Worm (Caenorhabditis elegans) whole organism, young adult: Measurements from ENCODE around the gene Y6E2A.4.

Experiments used
- B0019.2 ChIP-seq: fragments of 200-800 bp; sonication (Bioruptor generic); conservative IDR thresholded peaks from 2 replicates; pipeline ENCODE4 v1.3.6; 2022; ENCODE audit warnings: missing genetic modification reagents, missing genetic modification characterization, missing compliant biosample characterization
- B0261.1 ChIP-seq: sonication (generic microtip); optimal IDR thresholded peaks from 2 replicates; lab custom pipeline; 2016; ENCODE audit warnings: mild to moderate bottlenecking, missing genetic modification characterization, moderate library complexity, missing compliant biosample characterization
- C17E4.6 ChIP-seq: fragments of 200-800 bp; sonication (Bioruptor generic); IDR thresholded peaks from 2 replicates; pipeline ENCODE4 v1.3.6; 2022; ENCODE audit warnings: missing genetic modification reagents, missing genetic modification characterization, missing compliant biosample characterization
- F10E7.11 ChIP-seq: sonication (generic microtip); optimal IDR thresholded peaks from 2 replicates; lab custom pipeline; 2017; ENCODE audit warnings: mild to moderate bottlenecking, missing genetic modification characterization, moderate library complexity, missing compliant biosample characterization
- F22D6.2 ChIP-seq: sonication (generic microtip); optimal IDR thresholded peaks from 2 replicates; lab custom pipeline; 2016; ENCODE audit warnings: mild to moderate bottlenecking, missing genetic modification characterization, missing compliant biosample characterization
- F39B2.1 ChIP-seq: fragments of 200-800 bp; sonication (Bioruptor generic); IDR thresholded peaks from 2 replicates; pipeline ENCODE4 v1.3.6; 2022; ENCODE audit warnings: missing genetic modification reagents, missing genetic modification characterization, missing compliant biosample characterization
- F49E8.2 ChIP-seq: sonication (generic microtip); optimal IDR thresholded peaks from 3 replicates; lab custom pipeline; 2017; ENCODE audit warnings: missing genetic modification characterization, mild to moderate bottlenecking, missing compliant biosample characterization, antibody characterized with exemption, moderate library complexity; ENCODE audit not compliant: insufficient read depth
- F52B5.7 ChIP-seq: sonication (generic microtip); optimal IDR thresholded peaks from 2 replicates; lab custom pipeline; 2016; ENCODE audit warnings: mild to moderate bottlenecking, missing genetic modification characterization, missing compliant biosample characterization
- F57A8.1 ChIP-seq: fragments of 200-800 bp; sonication (Bioruptor generic); optimal IDR thresholded peaks from 2 replicates; lab custom pipeline; 2018; ENCODE audit warnings: mild to moderate bottlenecking, missing genetic modification characterization, moderate library complexity, missing compliant biosample characterization
- F57C9.4 ChIP-seq: sonication (generic microtip); optimal IDR thresholded peaks from 2 replicates; lab custom pipeline; 2017; ENCODE audit warnings: mild to moderate bottlenecking, missing genetic modification characterization, missing compliant biosample characterization
- Y53G8AR.9 ChIP-seq: fragments of 200-800 bp; sonication (Bioruptor generic); conservative IDR thresholded peaks from 2 replicates; pipeline ENCODE4 v1.3.6; 2022; ENCODE audit warnings: missing genetic modification reagents, missing genetic modification characterization, missing compliant biosample characterization
- Y95B8A.8 ChIP-seq: fragments of 200-800 bp; sonication (Bioruptor generic); IDR thresholded peaks from 2 replicates; pipeline ENCODE4 v1.3.6; 2022; ENCODE audit warnings: missing genetic modification reagents, missing genetic modification characterization, missing compliant biosample characterization
- athp-1 ChIP-seq: sonication (generic microtip); optimal IDR thresholded peaks from 2 replicates; lab custom pipeline; 2017; ENCODE audit warnings: mild to moderate bottlenecking, missing genetic modification characterization, missing compliant biosample characterization
- attf-5 ChIP-seq: fragments of 200-800 bp; sonication (Bioruptor generic); optimal IDR thresholded peaks from 2 replicates; lab custom pipeline; 2018; ENCODE audit warnings: mild to moderate bottlenecking, missing genetic modification characterization, missing compliant biosample characterization
- attf-6 ChIP-seq: fragments of 200-800 bp; sonication (Bioruptor generic); IDR thresholded peaks from 2 replicates; pipeline ENCODE4 v1.3.6; 2022; ENCODE audit warnings: missing genetic modification reagents, missing genetic modification characterization, missing compliant biosample characterization
- ccch-3 ChIP-seq: fragments of 200-800 bp; sonication (Bioruptor generic); optimal IDR thresholded peaks from 2 replicates; lab custom pipeline; 2018; ENCODE audit warnings: mild to moderate bottlenecking, missing genetic modification characterization, missing compliant biosample characterization
- cebp-1 ChIP-seq, 2 experiments: fragments of 200-800 bp in 1 of 2; sonication (Bioruptor generic) in 1 of 2; sonication (generic microtip) in 1 of 2; IDR thresholded peaks in 1 of 2; optimal IDR thresholded peaks in 1 of 2; 2 replicates each; pipeline versions ENCODE4 v1.3.6 to Lab custom; 2017 to 2022; ENCODE audit warnings: missing compliant biosample characterization in 2 of 2, missing genetic modification characterization in 2 of 2, mild to moderate bottlenecking in 1 of 2, missing genetic modification reagents in 1 of 2, moderate library complexity in 1 of 2
- cebp-2 ChIP-seq: fragments of 200-800 bp; sonication (Bioruptor generic); IDR thresholded peaks from 2 replicates; pipeline ENCODE4 v1.3.6; 2022; ENCODE audit warnings: missing genetic modification characterization, missing compliant biosample characterization
- ceh-100 ChIP-seq: fragments of 200-800 bp; sonication (Bioruptor generic); IDR thresholded peaks from 2 replicates; pipeline ENCODE4 v1.3.6; 2022; ENCODE audit warnings: missing genetic modification reagents, missing genetic modification characterization, missing compliant biosample characterization
- ceh-58 ChIP-seq: fragments of 200-800 bp; sonication (Bioruptor generic); IDR thresholded peaks from 2 replicates; pipeline ENCODE4 v1.3.6; 2022; ENCODE audit warnings: missing genetic modification characterization, missing compliant biosample characterization
- ceh-91 ChIP-seq: fragments of 200-800 bp; sonication (Bioruptor generic); IDR thresholded peaks from 2 replicates; pipeline ENCODE4 v1.3.6; 2022; ENCODE audit warnings: missing genetic modification reagents, missing genetic modification characterization, missing compliant biosample characterization
- efl-1 ChIP-seq: fragments of 150-350 bp; optimal IDR thresholded peaks from 2 replicates; lab custom pipeline; 2014; ENCODE audit warnings: missing biosample characterization, missing genetic modification reagents, missing genetic modification characterization
- egl-18 ChIP-seq: fragments of 200-800 bp; sonication (Bioruptor generic); IDR thresholded peaks from 2 replicates; pipeline ENCODE4 v1.3.6; 2022; ENCODE audit warnings: missing genetic modification reagents, missing genetic modification characterization, missing compliant biosample characterization
- ets-4 ChIP-seq: fragments of 200-800 bp; sonication (Bioruptor generic); optimal IDR thresholded peaks from 2 replicates; lab custom pipeline; 2018; ENCODE audit warnings: mild to moderate bottlenecking, missing genetic modification characterization, missing compliant biosample characterization
- him-1 ChIP-seq: sonication (generic microtip); optimal IDR thresholded peaks from 2 replicates; lab custom pipeline; 2016; ENCODE audit warnings: missing genotype, missing genetic modification reagents, missing genetic modification characterization, missing compliant biosample characterization
- hlh-12 ChIP-seq: sonication (generic microtip); optimal IDR thresholded peaks from 2 replicates; lab custom pipeline; 2016; ENCODE audit warnings: missing genetic modification characterization, missing compliant biosample characterization
- hmg-1.2 ChIP-seq: fragments of 200-800 bp; sonication (Bioruptor generic); IDR thresholded peaks from 2 replicates; pipeline ENCODE4 v1.3.6; 2022; ENCODE audit warnings: missing genetic modification reagents, missing genetic modification characterization, missing compliant biosample characterization
- lag-1 ChIP-seq: fragments of 200-800 bp; sonication (Bioruptor generic); IDR thresholded peaks from 2 replicates; pipeline ENCODE4 v1.3.6; 2022; ENCODE audit warnings: missing genetic modification reagents, missing genetic modification characterization, missing compliant biosample characterization
- lin-40 ChIP-seq: sonication (generic microtip); optimal IDR thresholded peaks from 2 replicates; lab custom pipeline; 2016; ENCODE audit warnings: missing genetic modification characterization, mild to moderate bottlenecking, missing compliant biosample characterization, missing genotype, missing genetic modification reagents
- lsl-1 ChIP-seq: fragments of 200-800 bp; sonication (Bioruptor generic); optimal IDR thresholded peaks from 2 replicates; lab custom pipeline; 2018; ENCODE audit warnings: mild to moderate bottlenecking, missing genetic modification characterization, moderate library complexity, missing compliant biosample characterization
- nhr-120 ChIP-seq: fragments of 200-800 bp; sonication (Bioruptor generic); IDR thresholded peaks from 2 replicates; pipeline ENCODE4 v1.3.6; 2022; ENCODE audit warnings: missing genetic modification characterization, missing compliant biosample characterization
- pha-4 ChIP-seq: fragments of 150-350 bp; sonication (generic microtip); optimal IDR thresholded peaks from 2 replicates; lab custom pipeline; 2014; ENCODE audit warnings: missing biosample characterization, missing genetic modification reagents, missing genetic modification characterization
- rec-8 ChIP-seq, 2 experiments: sonication (generic microtip); optimal IDR thresholded peaks; 2 replicates each; lab custom pipeline; 2016; ENCODE audit warnings: mild to moderate bottlenecking in 2 of 2, missing genetic modification characterization in 2 of 2, missing genetic modification reagents in 2 of 2, missing genotype in 2 of 2, missing biosample characterization in 1 of 2, missing compliant biosample characterization in 1 of 2, moderate library complexity in 1 of 2
- snpc-4 ChIP-seq, 5 experiments: fragments of 150-350 bp in 1 of 5; sonication (generic microtip) in 4 of 5; optimal IDR thresholded peaks; 2 replicates each; lab custom pipeline; 2014 to 2018; ENCODE audit warnings: missing genetic modification characterization in 5 of 5, missing biosample characterization in 3 of 5, antibody characterized with exemption in 2 of 5, mild to moderate bottlenecking in 2 of 5, missing compliant biosample characterization in 2 of 5, missing genotype in 2 of 5, moderate library complexity in 2 of 5, missing genetic modification reagents in 1 of 5
- tlf-1 ChIP-seq: fragments of 200-800 bp; sonication (Bioruptor generic); optimal IDR thresholded peaks from 2 replicates; lab custom pipeline; 2018; ENCODE audit warnings: mild to moderate bottlenecking, missing genetic modification characterization, missing compliant biosample characterization
- unc-62 ChIP-seq: fragments of 150-350 bp; optimal IDR thresholded peaks from 2 replicates; lab custom pipeline; 2014; ENCODE audit warnings: missing biosample characterization, missing genetic modification reagents, missing genetic modification characterization
- zim-3 ChIP-seq: sonication (generic microtip); optimal IDR thresholded peaks from 2 replicates; lab custom pipeline; 2017; ENCODE audit warnings: mild to moderate bottlenecking, missing genetic modification characterization, moderate library complexity, missing compliant biosample characterization
- ztf-22 ChIP-seq: fragments of 200-800 bp; sonication (Bioruptor generic); optimal IDR thresholded peaks from 2 replicates; lab custom pipeline; 2018; ENCODE audit warnings: mild to moderate bottlenecking, missing genetic modification characterization, moderate library complexity, missing compliant biosample characterization
- ztf-3 ChIP-seq: fragments of 200-800 bp; sonication (Bioruptor generic); optimal IDR thresholded peaks from 2 replicates; lab custom pipeline; 2018; ENCODE audit warnings: mild to moderate bottlenecking, missing genetic modification characterization, missing compliant biosample characterization
- ztf-6 ChIP-seq: fragments of 200-800 bp; sonication (Bioruptor generic); IDR thresholded peaks from 2 replicates; pipeline ENCODE4 v1.3.6; 2022; ENCODE audit warnings: missing genetic modification reagents, missing genetic modification characterization, missing compliant biosample characterization

Gene Y6E2A.4

ce11 chrV:15699799-15700198 is 16.8 kb downstream of the Y6E2A.4 start, which contains the start of gene nhr-199:
TSS of gene nhr-199 (minus strand) at chrV:15699899.
- no peak for TF ChIP-seq lin-40
- TF ChIP-seq ztf-6 (GFP tag; lab: Robert Waterston, UW), result no peak
- no peak for TF ChIP-seq unc-62 (GFP tag; lab: Kevin White, UChicago)
- TF ChIP-seq hmg-1.2, result no peak
- no peak for TF ChIP-seq F49E8.2 (tag; lab: Kevin White, UChicago)
- no peak for TF ChIP-seq zim-3
- TF ChIP-seq Y95B8A.8 (GFP tag; lab: Robert Waterston, UW), result no peak
- TF ChIP-seq ztf-3 (GFP tag; lab: Kevin White, UChicago), result no peak
- TF ChIP-seq F52B5.7 (tag; lab: Kevin White, UChicago), result no peak
- no peak for TF ChIP-seq F10E7.11 (tag; lab: Kevin White, UChicago)
- TF ChIP-seq C17E4.6, result no peak
- no peak for TF ChIP-seq Y53G8AR.9 (GFP tag; lab: Robert Waterston, UW)
- no peak for TF ChIP-seq B0019.2
- no peak for TF ChIP-seq B0261.1 (tag; lab: Kevin White, UChicago)
- no peak for TF ChIP-seq snpc-4 (GFP tag; optimal IDR thresholded peaks at IDR 0.05; lab: Kevin White, UChicago)
- no peak for TF ChIP-seq snpc-4 (tag; optimal IDR thresholded peaks at IDR 0.05; lab: Kevin White, UChicago)
- no peak for TF ChIP-seq hlh-12 (tag; lab: Kevin White, UChicago)
- TF ChIP-seq ztf-22, result no peak

ce11 chrV:15698099-15698498 is 18.5 kb downstream of the Y6E2A.4 start, which contains the start of gene srx-29:
TSS of gene srx-29 (minus strand) at chrV:15698199.
- no peak for TF ChIP-seq F52B5.7 (tag; lab: Kevin White, UChicago)
- TF ChIP-seq athp-1 (tag; lab: Kevin White, UChicago), result no peak
- TF ChIP-seq tlf-1 (GFP tag; lab: Kevin White, UChicago), result no peak
- no peak for TF ChIP-seq ceh-91 (GFP tag; lab: Robert Waterston, UW)
- TF ChIP-seq hmg-1.2, result no peak
- no peak for TF ChIP-seq ceh-100 (GFP tag; lab: Robert Waterston, UW)
- no peak for TF ChIP-seq egl-18 (GFP tag; lab: Robert Waterston, UW)
- TF ChIP-seq cebp-1 (GFP tag; IDR thresholded peaks at IDR 0.05; lab: Robert Waterston, UW), result no peak
- no peak for TF ChIP-seq cebp-1 (tag; optimal IDR thresholded peaks at IDR 0.05; lab: Kevin White, UChicago)
- TF ChIP-seq him-1 (tag; lab: Kevin White, UChicago), result no peak
- no peak for TF ChIP-seq unc-62 (GFP tag; lab: Kevin White, UChicago)
- TF ChIP-seq rec-8 (tag; optimal IDR thresholded peaks at IDR 0.05; lab: Kevin White, UChicago), result no peak
- TF ChIP-seq F49E8.2 (tag; lab: Kevin White, UChicago), result no peak
- no peak for TF ChIP-seq attf-5 (GFP tag; lab: Kevin White, UChicago)
- no peak for TF ChIP-seq pha-4
- TF ChIP-seq cebp-2 (GFP tag; lab: Robert Waterston, UW), result no peak

ce11 chrV:15693682-15694081 is 22.9 kb downstream of the Y6E2A.4 start, which contains the start of gene nhr-198:
TSS of gene nhr-198 (plus strand) at chrV:15693994.
- TF ChIP-seq lsl-1 (no peak), nhr-120 (no peak), F22D6.2 (tag; lab: Kevin White, UChicago) (no peak), efl-1 (no peak), B0261.1 (tag; lab: Kevin White, UChicago) (no peak), F57C9.4 (tag; lab: Kevin White, UChicago) (no peak), ets-4 (GFP tag; lab: Kevin White, UChicago) (no peak), attf-6 (GFP tag; lab: Robert Waterston, UW) (no peak), lag-1 (GFP tag; lab: Robert Waterston, UW) (no peak), ccch-3 (GFP tag; lab: Kevin White, UChicago) (no peak), rec-8 (tag; optimal IDR thresholded peaks at IDR 0.05; lab: Kevin White, UChicago) (no peak), F39B2.1 (no peak), ceh-58 (no peak), ceh-100 (GFP tag; lab: Robert Waterston, UW) (no peak), F57A8.1 (GFP tag; lab: Kevin White, UChicago) (no peak)
